Worm (Caenorhabditis elegans): ENCODE measurements around the gene mig-18.

- no peak for TF ChIP-seq lir-3 (tag; optimal IDR thresholded peaks at IDR 0.05; ENCODE audit: poor library complexity)
- TF ChIP-seq nhr-11 (tag; optimal IDR thresholded peaks at IDR 0.05): no peak
- TF ChIP-seq unc-86 (tag; optimal IDR thresholded peaks at IDR 0.05): no peak
- TF ChIP-seq snpc-4 (tag; optimal IDR thresholded peaks at IDR 0.05): no peak
- no peak for TF ChIP-seq fkh-10 (GFP tag; optimal IDR thresholded peaks at IDR 0.05)
- no peak for TF ChIP-seq lin-15B (tag; optimal IDR thresholded peaks at IDR 0.05)
These were observed 19.9 kb upstream of the mig-18 start for ce11 chrIII:13383159-13383558.

Data from whole organism, L1 larva.